Fruit fly (Drosophila melanogaster) S2 (cell line): ENCODE results near the gene ATPsynD.

Experiments
- CG8478 ChIP-seq: fragments of >200 bp; optimal IDR thresholded peaks from 2 replicates; lab custom pipeline; 2018
- CTCF ChIP-seq, 2 experiments: fragments of >200 bp; optimal IDR thresholded peaks; 2 replicates each; lab custom pipeline; 2018

- no peak for TF ChIP-seq CTCF (optimal IDR thresholded peaks at IDR 0.05; lab: Kevin White, UChicago)
- TF ChIP-seq CG8478 = no peak
Measured at dm6 chr3R:19107058-19107457, 12.3 kb downstream of the ATPsynD start.
